Fruit fly (Drosophila melanogaster) whole organism, embryonic: ENCODE results near the gene CG34298.

ENCODE experiments used
- ATbp ChIP-seq: fragments of 200-800 bp; sonication (Bioruptor generic); optimal IDR thresholded peaks from 2 replicates; lab custom pipeline; 2017; ENCODE audit warnings: missing biosample characterization, mild to moderate bottlenecking, missing genetic modification characterization, missing genetic modification reagents
- BEAF-32 ChIP-seq: fragments of 200-800 bp; sonication (Bioruptor generic); optimal IDR thresholded peaks from 3 replicates; lab custom pipeline; 2017; ENCODE audit warnings: missing biosample characterization, missing genetic modification characterization, mild to moderate bottlenecking, moderate library complexity, missing genetic modification reagents
- Blimp-1 ChIP-seq: fragments of 200-800 bp; sonication (Bioruptor generic); optimal IDR thresholded peaks from 3 replicates; lab custom pipeline; 2018; ENCODE audit warnings: missing biosample characterization, missing genetic modification characterization, mild to moderate bottlenecking, moderate library complexity, missing genetic modification reagents
- BtbVII ChIP-seq: fragments of 200-800 bp; sonication (Bioruptor generic); optimal IDR thresholded peaks from 3 replicates; lab custom pipeline; 2017; ENCODE audit warnings: missing biosample characterization, mild to moderate bottlenecking, missing genetic modification characterization
- CG10366 ChIP-seq: fragments of 200-800 bp; sonication (Bioruptor generic); IDR thresholded peaks from 2 replicates; pipeline ENCODE4 v1.3.6; 2022; ENCODE audit warnings: missing biosample characterization, missing genetic modification characterization
- CG12155 ChIP-seq: fragments of 200-800 bp; sonication (Bioruptor generic); optimal IDR thresholded peaks from 3 replicates; lab custom pipeline; 2016; ENCODE audit warnings: missing biosample characterization, missing genetic modification characterization
- CG12391 ChIP-seq: fragments of 200-800 bp; sonication (Bioruptor generic); optimal IDR thresholded peaks from 3 replicates; lab custom pipeline; 2018; ENCODE audit warnings: missing biosample characterization, mild to moderate bottlenecking, missing genetic modification characterization, moderate library complexity
- CG12659 ChIP-seq: fragments of 200-800 bp; sonication (Bioruptor generic); optimal IDR thresholded peaks from 3 replicates; lab custom pipeline; 2017; ENCODE audit warnings: mild to moderate bottlenecking, missing biosample characterization, missing genetic modification reagents, missing genetic modification characterization
- CG13424 ChIP-seq: fragments of 200-800 bp; sonication (Bioruptor generic); optimal IDR thresholded peaks from 2 replicates; lab custom pipeline; 2019; ENCODE audit warnings: missing biosample characterization, mild to moderate bottlenecking, missing genetic modification characterization, moderate library complexity
- CG14050 ChIP-seq: fragments of 200-800 bp; sonication (Bioruptor generic); IDR thresholded peaks from 3 replicates; pipeline ENCODE4 v1.3.6; 2022; ENCODE audit warnings: missing biosample characterization, missing genetic modification characterization
- CG15601 ChIP-seq: fragments of 200-800 bp; sonication (Bioruptor generic); optimal IDR thresholded peaks from 3 replicates; lab custom pipeline; 2019; ENCODE audit warnings: missing biosample characterization, mild to moderate bottlenecking, missing genetic modification characterization, moderate library complexity
- CG1603 ChIP-seq: fragments of 200-800 bp; sonication (Bioruptor generic); optimal IDR thresholded peaks from 2 replicates; lab custom pipeline; 2019; ENCODE audit warnings: missing biosample characterization, mild to moderate bottlenecking, missing genetic modification characterization, moderate library complexity
- CG30020 ChIP-seq: fragments of 200-800 bp; optimal IDR thresholded peaks from 2 replicates; lab custom pipeline; 2019; ENCODE audit warnings: missing biosample characterization, mild to moderate bottlenecking, missing genetic modification characterization, moderate library complexity
- CG30403 ChIP-seq: fragments of 200-800 bp; sonication (Bioruptor generic); optimal IDR thresholded peaks from 3 replicates; lab custom pipeline; 2016; ENCODE audit warnings: missing biosample characterization, missing genetic modification characterization
- CG3847 ChIP-seq: fragments of 200-800 bp; sonication (Bioruptor generic); IDR thresholded peaks from 2 replicates; pipeline ENCODE4 v1.3.6; 2022; ENCODE audit warnings: missing biosample characterization, missing genetic modification characterization
- CG4360 ChIP-seq: fragments of 200-800 bp; sonication (Bioruptor generic); IDR thresholded peaks from 2 replicates; pipeline ENCODE4 v1.3.6; 2022; ENCODE audit warnings: missing biosample characterization, missing genetic modification characterization
- CG4820 ChIP-seq: fragments of 200-800 bp; sonication (Bioruptor generic); optimal IDR thresholded peaks from 3 replicates; lab custom pipeline; 2016; ENCODE audit warnings: missing biosample characterization, missing genetic modification characterization
- CG4854 ChIP-seq: fragments of 200-800 bp; sonication (Bioruptor generic); optimal IDR thresholded peaks from 2 replicates; lab custom pipeline; 2016; ENCODE audit warnings: missing biosample characterization, missing genetic modification characterization, inconsistent platforms
- CG7963 ChIP-seq: fragments of 200-800 bp; sonication (Bioruptor generic); IDR thresholded peaks from 3 replicates; pipeline ENCODE4 v1.3.6; 2022; ENCODE audit warnings: missing biosample characterization, missing genetic modification characterization; ENCODE audit not compliant: partially characterized antibody
- CG8478 ChIP-seq: fragments of >200 bp; optimal IDR thresholded peaks from 2 replicates; lab custom pipeline; 2018
- CG8924 ChIP-seq: fragments of 200-800 bp; optimal IDR thresholded peaks from 3 replicates; lab custom pipeline; 2019; ENCODE audit warnings: missing biosample characterization, mild to moderate bottlenecking, missing genetic modification characterization, moderate library complexity
- CTCF ChIP-seq: fragments of 200-800 bp; sonication (Bioruptor generic); optimal IDR thresholded peaks from 2 replicates; lab custom pipeline; 2017; ENCODE audit warnings: missing biosample characterization, mild to moderate bottlenecking, missing genetic modification characterization, moderate library complexity
- CoRest ChIP-seq: fragments of 200-800 bp; sonication (Bioruptor generic); optimal IDR thresholded peaks from 3 replicates; lab custom pipeline; 2018; ENCODE audit warnings: missing biosample characterization, mild to moderate bottlenecking, missing genetic modification characterization, moderate library complexity
- Dp ChIP-seq: fragments of 200-800 bp; sonication (Bioruptor generic); optimal IDR thresholded peaks from 2 replicates; lab custom pipeline; 2018; ENCODE audit warnings: missing biosample characterization, mild to moderate bottlenecking, missing genetic modification characterization, moderate library complexity
- E2f2 ChIP-seq: fragments of 200-800 bp; sonication (Bioruptor generic); IDR thresholded peaks from 2 replicates; pipeline ENCODE4 v1.3.6; 2022; ENCODE audit warnings: missing biosample characterization, missing genetic modification characterization
- Gug ChIP-seq: fragments of 200-800 bp; sonication (Bioruptor generic); IDR thresholded peaks from 4 replicates; pipeline ENCODE4 v1.3.6; 2022; ENCODE audit warnings: missing biosample characterization, missing genetic modification characterization
- HmgZ ChIP-seq: fragments of 200-800 bp; sonication (Bioruptor generic); optimal IDR thresholded peaks from 2 replicates; lab custom pipeline; 2018; ENCODE audit warnings: missing biosample characterization, mild to moderate bottlenecking, missing genetic modification characterization
- Hr51 ChIP-seq, 2 experiments: fragments of 200-800 bp; sonication (Bioruptor generic); optimal IDR thresholded peaks; 2 replicates in 1 of 2; 3 replicates in 1 of 2; lab custom pipeline; 2016 to 2018; ENCODE audit warnings: missing biosample characterization in 2 of 2, missing genetic modification characterization in 2 of 2, mild to moderate bottlenecking in 1 of 2, moderate library complexity in 1 of 2
- MESR4 ChIP-seq: fragments of 200-800 bp; sonication (Bioruptor generic); optimal IDR thresholded peaks from 2 replicates; lab custom pipeline; 2018; ENCODE audit warnings: missing biosample characterization, mild to moderate bottlenecking, missing genetic modification characterization, moderate library complexity
- Rfx ChIP-seq: fragments of 200-800 bp; sonication (Bioruptor generic); IDR thresholded peaks from 2 replicates; pipeline ENCODE4 v1.3.6; 2022; ENCODE audit warnings: missing biosample characterization, missing genetic modification characterization
- Side ChIP-seq: fragments of 200-800 bp; sonication (Bioruptor generic); optimal IDR thresholded peaks from 2 replicates; lab custom pipeline; 2016; ENCODE audit warnings: missing biosample characterization, missing genetic modification characterization
- Sry-β ChIP-seq: fragments of 200-800 bp; sonication (Bioruptor generic); optimal IDR thresholded peaks from 2 replicates; lab custom pipeline; 2018; ENCODE audit warnings: missing biosample characterization, mild to moderate bottlenecking, missing genetic modification characterization, moderate library complexity
- ato ChIP-seq: fragments of 200-800 bp; sonication (Bioruptor generic); IDR thresholded peaks from 2 replicates; pipeline ENCODE4 v1.3.6; 2022; ENCODE audit warnings: missing biosample characterization, missing genetic modification characterization; ENCODE audit not compliant: partially characterized antibody
- cato ChIP-seq: fragments of 200-800 bp; sonication (Bioruptor generic); optimal IDR thresholded peaks from 2 replicates; lab custom pipeline; 2016; ENCODE audit warnings: missing biosample characterization, missing genetic modification characterization, borderline replicate concordance
- danr ChIP-seq: fragments of 200-800 bp; sonication (Bioruptor generic); IDR thresholded peaks from 2 replicates; pipeline ENCODE4 v1.3.6; 2022; ENCODE audit warnings: missing biosample characterization, missing genetic modification characterization
- ftz-f1 ChIP-seq: fragments of 200-800 bp; sonication (Bioruptor generic); optimal IDR thresholded peaks from 2 replicates; lab custom pipeline; 2016; ENCODE audit warnings: missing biosample characterization, missing genetic modification characterization
- hb ChIP-seq: fragments of 200-800 bp; sonication (Bioruptor generic); IDR thresholded peaks from 3 replicates; pipeline ENCODE4 v1.3.6; 2022; ENCODE audit warnings: missing biosample characterization, missing genetic modification characterization; ENCODE audit not compliant: partially characterized antibody
- kah ChIP-seq: fragments of 200-800 bp; sonication (Bioruptor generic); optimal IDR thresholded peaks from 2 replicates; lab custom pipeline; 2018; ENCODE audit warnings: missing biosample characterization, mild to moderate bottlenecking, missing genetic modification characterization
- kni ChIP-seq: fragments of 200-800 bp; sonication (Bioruptor generic); optimal IDR thresholded peaks from 3 replicates; lab custom pipeline; 2017; ENCODE audit warnings: mild to moderate bottlenecking, missing biosample characterization, missing genetic modification reagents, missing genetic modification characterization
- nerfin-2 ChIP-seq: fragments of 200-800 bp; sonication (Bioruptor generic); IDR thresholded peaks from 2 replicates; pipeline ENCODE4 v1.3.6; 2022; ENCODE audit warnings: missing biosample characterization, missing genetic modification characterization; ENCODE audit not compliant: partially characterized antibody
- org-1 ChIP-seq: fragments of 200-800 bp; sonication (Bioruptor generic); optimal IDR thresholded peaks from 2 replicates; lab custom pipeline; 2017; ENCODE audit warnings: missing biosample characterization, missing genetic modification characterization
- p53 ChIP-seq: fragments of 200-800 bp; sonication (Bioruptor generic); optimal IDR thresholded peaks from 2 replicates; lab custom pipeline; 2016; ENCODE audit warnings: missing biosample characterization, missing genetic modification characterization
- pan ChIP-seq, 4 experiments: fragments of >200 bp in 3 of 4; fragments of 200-800 bp in 1 of 4; sonication (Bioruptor generic) in 1 of 4; optimal IDR thresholded peaks in 3 of 4; IDR thresholded peaks in 1 of 4; 2 replicates each; pipeline versions ENCODE4 v1.3.6 to Lab custom; 2017 to 2022; ENCODE audit warnings: missing biosample characterization in 2 of 4, missing genetic modification characterization in 2 of 4, mixed read lengths in 1 of 4
- prd ChIP-seq, 3 experiments: fragments of >200 bp in 2 of 3; fragments of 200-800 bp in 1 of 3; sonication (Bioruptor generic) in 1 of 3; optimal IDR thresholded peaks in 2 of 3; IDR thresholded peaks in 1 of 3; 2 replicates in 2 of 3; 3 replicates in 1 of 3; pipeline versions ENCODE4 v1.3.6 to Lab custom; 2017 to 2022; ENCODE audit warnings: missing biosample characterization in 1 of 3, missing genetic modification characterization in 1 of 3
- psq ChIP-seq: fragments of 200-800 bp; sonication (Bioruptor generic); optimal IDR thresholded peaks from 2 replicates; lab custom pipeline; 2017; ENCODE audit warnings: missing biosample characterization, missing genetic modification characterization
- seq ChIP-seq: fragments of 200-800 bp; sonication (Bioruptor generic); IDR thresholded peaks from 2 replicates; pipeline ENCODE4 v1.3.6; 2022; ENCODE audit warnings: missing biosample characterization, missing genetic modification characterization
- sna ChIP-seq: fragments of 200-800 bp; sonication (Bioruptor generic); IDR thresholded peaks from 2 replicates; pipeline ENCODE4 v1.3.6; 2022; ENCODE audit warnings: missing biosample characterization, missing genetic modification characterization; ENCODE audit not compliant: partially characterized antibody
- sob ChIP-seq: fragments of 200-800 bp; sonication (Bioruptor generic); IDR thresholded peaks from 2 replicates; pipeline ENCODE4 v1.3.6; 2022; ENCODE audit warnings: missing biosample characterization, missing genetic modification characterization
- trem ChIP-seq: fragments of 200-800 bp; optimal IDR thresholded peaks from 3 replicates; lab custom pipeline; 2019; ENCODE audit warnings: missing biosample characterization, mild to moderate bottlenecking, missing genetic modification characterization, moderate library complexity

The CG34298 gene

dm6 chr3R:30039494-30039893, 39.9 kb downstream of the CG34298 start, which contains the start of the genes janA, Sry-alpha and Sry-beta (continued):
- TF ChIP-seq Gug (GFP tag; lab: Robert Waterston, UW) (peak; percentile 51; the same call in 1 of the 4 replicates), Rfx (GFP tag; lab: Robert Waterston, UW) (peak; percentile 44), CG4360 (GFP tag; lab: Robert Waterston, UW) (no peak; the same call in 1 of the 2 replicates), cato (no peak), Side (GFP tag; lab: Kevin White, UChicago) (no peak), BEAF-32 (GFP tag; lab: Kevin White, UChicago) (peak; percentile 99), BtbVII (GFP tag; lab: Kevin White, UChicago) (no peak), CG14050 (GFP tag; lab: Robert Waterston, UW) (no peak), kni (GFP tag; lab: Kevin White, UChicago) (no peak), CG8478 (lab: Kevin White, UChicago) (no peak), CG12155 (GFP tag; lab: Kevin White, UChicago) (no peak), E2f2 (GFP tag; lab: Robert Waterston, UW) (peak; percentile 71), psq (GFP tag; lab: Kevin White, UChicago) (no peak), pan (optimal IDR thresholded peaks at IDR 0.05; lab: Kevin White, UChicago) (no peak), pan (GFP tag; optimal IDR thresholded peaks at IDR 0.05 in 1 of 2, IDR thresholded peaks at IDR 0.05 in 1 of 2) (no peak), hb (GFP tag; lab: Robert Waterston, UW) (peak; percentile 99), ATbp (no peak), CTCF (GFP tag; lab: Kevin White, UChicago) (peak; percentile 35), sna (peak; percentile 100), CG15601 (peak; percentile 37), Dp (GFP tag; lab: Kevin White, UChicago) (peak; percentile 63), CG30403 (GFP tag; lab: Kevin White, UChicago) (peak; percentile 16), p53 (GFP tag; lab: Kevin White, UChicago) (no peak), CG8924 (tag; lab: Kevin White, UChicago) (peak; percentile 64), ftz-f1 (GFP tag; lab: Kevin White, UChicago) (no peak), CoRest (tag; lab: Kevin White, UChicago) (peak; percentile 36), CG1603 (no peak), CG10366 (no peak), danr (no peak), Hr51 (GFP tag; optimal IDR thresholded peaks at IDR 0.05; lab: Kevin White, UChicago) (no peak), prd (optimal IDR thresholded peaks at IDR 0.05; lab: Kevin White, UChicago) (no peak), prd (GFP tag; IDR thresholded peaks at IDR 0.05; lab: Robert Waterston, UW) (peak; percentile 10; the same call in 1 of the 3 replicates), ato (GFP tag; lab: Robert Waterston, UW) (peak; percentile 99), CG13424 (tag; lab: Kevin White, UChicago) (peak; percentile 16), HmgZ (tag; lab: Kevin White, UChicago) (peak; percentile 55), CG30020 (tag; lab: Kevin White, UChicago) (peak; percentile 67), CG12391 (tag; lab: Kevin White, UChicago) (peak; percentile 59), CG3847 (GFP tag; lab: Robert Waterston, UW) (peak; percentile 52), nerfin-2 (GFP tag; lab: Robert Waterston, UW) (peak; percentile 99), Blimp-1 (GFP tag; lab: Kevin White, UChicago) (no peak), sob (GFP tag; lab: Robert Waterston, UW) (peak; percentile 37; the same call in 1 of the 2 replicates), CG4854 (GFP tag; lab: Kevin White, UChicago) (no peak), Sry-β (GFP tag; lab: Kevin White, UChicago) (peak; percentile 54), CG12659 (GFP tag; lab: Kevin White, UChicago) (peak; percentile 83), trem (tag; lab: Kevin White, UChicago) (peak; percentile 75), CG7963 (GFP tag; lab: Robert Waterston, UW) (peak; percentile 96), CG4820 (GFP tag; lab: Kevin White, UChicago) (no peak), kah (no peak), MESR4 (GFP tag; lab: Kevin White, UChicago) (peak; percentile 71), org-1 (GFP tag; lab: Kevin White, UChicago) (no peak), seq (GFP tag; lab: Robert Waterston, UW) (no peak)
